Fruit fly (Drosophila melanogaster) whole organism, wandering third instar larva: ENCODE results near the gene tal-AA.

Source experiments
- Abd-B ChIP-seq: fragments of >200 bp; optimal IDR thresholded peaks from 2 replicates; lab custom pipeline; 2017; ENCODE audit warnings: missing biosample characterization, missing genetic modification characterization
- CG32264 ChIP-seq: fragments of 200-800 bp; sonication (Bioruptor generic); optimal IDR thresholded peaks from 2 replicates; lab custom pipeline; 2016; ENCODE audit warnings: missing biosample characterization, missing genetic modification characterization
- CG9705 ChIP-seq: fragments of 200-800 bp; sonication (Bioruptor generic); optimal IDR thresholded peaks from 2 replicates; lab custom pipeline; 2018; ENCODE audit warnings: missing biosample characterization, mild to moderate bottlenecking, missing genetic modification characterization
- CrebA ChIP-seq: fragments of 200-800 bp; sonication (Bioruptor generic); optimal IDR thresholded peaks from 2 replicates; lab custom pipeline; 2016; ENCODE audit warnings: missing biosample characterization, mild to moderate bottlenecking, missing genetic modification characterization, borderline replicate concordance
- Dfd ChIP-seq: fragments of >200 bp; optimal IDR thresholded peaks from 2 replicates; lab custom pipeline; 2017; ENCODE audit warnings: missing biosample characterization, missing genetic modification characterization
- Dif ChIP-seq: fragments of 200-275, 200-300 bp; sonication (Bioruptor generic); optimal IDR thresholded peaks from 2 replicates; lab custom pipeline; 2018; ENCODE audit warnings: missing biosample characterization, missing genetic modification characterization; ENCODE audit not compliant: partially characterized antibody
- HLH106 ChIP-seq: fragments of 200-800 bp; optimal IDR thresholded peaks from 3 replicates; lab custom pipeline; 2019; ENCODE audit warnings: missing biosample characterization, mild to moderate bottlenecking, missing genetic modification characterization, moderate library complexity
- Hnf4 ChIP-seq: fragments of 200-800 bp; sonication (Bioruptor generic); optimal IDR thresholded peaks from 2 replicates; lab custom pipeline; 2016; ENCODE audit warnings: missing biosample characterization, mild to moderate bottlenecking, missing genetic modification characterization
- Hr83 ChIP-seq: fragments of 200-300 bp; sonication (Bioruptor generic); optimal IDR thresholded peaks from 2 replicates; lab custom pipeline; 2016; ENCODE audit warnings: missing biosample characterization, mild to moderate bottlenecking, missing genetic modification characterization, moderate library complexity; ENCODE audit not compliant: poor library complexity, severe bottlenecking
- Jra ChIP-seq: sonication (Bioruptor generic); optimal IDR thresholded peaks from 2 replicates; lab custom pipeline; 2016; ENCODE audit warnings: missing biosample characterization, missing genetic modification characterization
- Mio ChIP-seq: sonication (Bioruptor generic); optimal IDR thresholded peaks from 2 replicates; lab custom pipeline; 2016; ENCODE audit warnings: missing biosample characterization, missing genetic modification characterization
- Myc ChIP-seq: fragments of >200 bp; optimal IDR thresholded peaks from 2 replicates; lab custom pipeline; 2017
- OdsH ChIP-seq: fragments of 200-800 bp; sonication (Bioruptor generic); optimal IDR thresholded peaks from 2 replicates; lab custom pipeline; 2016; ENCODE audit warnings: missing biosample characterization, mild to moderate bottlenecking, missing genetic modification characterization
- Rel ChIP-seq, 2 experiments: fragments of 200-800 bp; sonication (Bioruptor generic) in 1 of 2; optimal IDR thresholded peaks; 2 replicates in 1 of 2; 3 replicates in 1 of 2; lab custom pipeline; 2016 to 2019; ENCODE audit warnings: mild to moderate bottlenecking in 2 of 2, missing biosample characterization in 2 of 2, missing genetic modification characterization in 2 of 2, moderate library complexity in 1 of 2
- Sp1 ChIP-seq: fragments of 200-800 bp; sonication (Bioruptor generic); optimal IDR thresholded peaks from 3 replicates; lab custom pipeline; 2019; ENCODE audit warnings: missing biosample characterization, mild to moderate bottlenecking, missing genetic modification characterization, moderate library complexity
- Vsx2 ChIP-seq: fragments of 200-300, 225-300 bp; sonication (Bioruptor generic); optimal IDR thresholded peaks from 2 replicates; lab custom pipeline; 2018; ENCODE audit warnings: missing biosample characterization, missing genetic modification characterization; ENCODE audit not compliant: partially characterized antibody
- br ChIP-seq: fragments of 200-800 bp; sonication (Bioruptor generic); optimal IDR thresholded peaks from 2 replicates; lab custom pipeline; 2016; ENCODE audit warnings: missing biosample characterization, missing genetic modification characterization
- brk ChIP-seq: fragments of 200-800 bp; sonication (Bioruptor generic); optimal IDR thresholded peaks from 2 replicates; lab custom pipeline; 2016; ENCODE audit warnings: missing biosample characterization, mild to moderate bottlenecking, missing genetic modification characterization
- dl ChIP-seq, 2 experiments: fragments of 175-275, 200-275 bp in 1 of 2; fragments of 200-275 bp in 1 of 2; sonication (Bioruptor generic); optimal IDR thresholded peaks; lab custom pipeline; 2018; ENCODE audit warnings: mild to moderate bottlenecking in 2 of 2, missing biosample characterization in 2 of 2, missing genetic modification characterization in 2 of 2, moderate library complexity in 2 of 2; ENCODE audit not compliant: partially characterized antibody in 2 of 2, insufficient read depth in 1 of 2
- dmrt93B ChIP-seq: fragments of 200-800 bp; sonication (Bioruptor generic); optimal IDR thresholded peaks from 2 replicates; lab custom pipeline; 2018; ENCODE audit warnings: missing biosample characterization, mild to moderate bottlenecking, missing genetic modification characterization
- dsf ChIP-seq: sonication (Bioruptor generic); optimal IDR thresholded peaks from 2 replicates; lab custom pipeline; 2016; ENCODE audit warnings: missing biosample characterization, missing genetic modification characterization, borderline replicate concordance
- foxo ChIP-seq, 2 experiments: fragments of 200-800 bp; sonication (Bioruptor generic); optimal IDR thresholded peaks; 2 replicates in 1 of 2; 3 replicates in 1 of 2; lab custom pipeline; 2016 to 2017; ENCODE audit warnings: missing biosample characterization in 2 of 2, missing genetic modification characterization in 2 of 2
- fru ChIP-seq: fragments of 200-800 bp; sonication (Bioruptor generic); optimal IDR thresholded peaks from 3 replicates; lab custom pipeline; 2016; ENCODE audit warnings: missing biosample characterization, mild to moderate bottlenecking, missing genetic modification characterization
- h ChIP-seq: fragments of 200-800 bp; sonication (Bioruptor generic); optimal IDR thresholded peaks from 3 replicates; lab custom pipeline; 2016; ENCODE audit warnings: missing biosample characterization, mild to moderate bottlenecking, missing genetic modification characterization
- jim ChIP-seq: fragments of 175-275, 200-325 bp; sonication (Bioruptor generic); optimal IDR thresholded peaks from 2 replicates; lab custom pipeline; 2016; ENCODE audit warnings: missing biosample characterization, mild to moderate bottlenecking, missing genetic modification characterization
- lola ChIP-seq: fragments of >200 bp; optimal IDR thresholded peaks from 2 replicates; lab custom pipeline; 2017; ENCODE audit warnings: missing biosample characterization, missing genetic modification characterization
- pan ChIP-seq: fragments of >200 bp; optimal IDR thresholded peaks from 2 replicates; lab custom pipeline; 2017
- rgr ChIP-seq: fragments of 200-800 bp; sonication (Bioruptor generic); optimal IDR thresholded peaks from 3 replicates; lab custom pipeline; 2016; ENCODE audit warnings: missing biosample characterization, mild to moderate bottlenecking, missing genetic modification characterization
- tai ChIP-seq: sonication (Bioruptor generic); optimal IDR thresholded peaks from 2 replicates; lab custom pipeline; 2016; ENCODE audit warnings: missing biosample characterization, missing genetic modification characterization
- usp ChIP-seq: fragments of >200 bp; optimal IDR thresholded peaks from 2 replicates; lab custom pipeline; 2017; ENCODE audit warnings: missing biosample characterization, missing genetic modification characterization

Gene tal-AA

dm6 chr3R:13832950-13833349 is 20.0 kb downstream of the tal-AA start:
- TF ChIP-seq Dif (GFP tag; lab: Kevin White, UChicago) = no peak
- TF ChIP-seq CrebA (GFP tag; lab: Kevin White, UChicago) = no peak
- TF ChIP-seq Sp1 = no peak
- TF ChIP-seq OdsH = no peak
- TF ChIP-seq Myc (lab: Kevin White, UChicago) = no peak
- TF ChIP-seq rgr (GFP tag; lab: Kevin White, UChicago) = no peak
- no peak for TF ChIP-seq Dfd
- TF ChIP-seq CG9705 (GFP tag; lab: Kevin White, UChicago) = no peak
- TF ChIP-seq Mio (GFP tag; lab: Kevin White, UChicago) = no peak
- no peak for TF ChIP-seq Hr83 (GFP tag; lab: Kevin White, UChicago)
- TF ChIP-seq usp (GFP tag; lab: Kevin White, UChicago) = no peak

dm6 chr3R:13833515-13833914 is 20.6 kb downstream of the tal-AA start:
- TF ChIP-seq dmrt93B (no peak), Myc (lab: Kevin White, UChicago) (peak; percentile 71), Dif (GFP tag; lab: Kevin White, UChicago) (no peak), CG32264 (no peak), h (no peak)

dm6 chr3R:13834551-13834950 is 21.6 kb downstream of the tal-AA start:
- no peak for TF ChIP-seq Dif (GFP tag; lab: Kevin White, UChicago)
- no peak for TF ChIP-seq tai
- no peak for TF ChIP-seq Jra
- no peak for TF ChIP-seq Hr83 (GFP tag; lab: Kevin White, UChicago)
- no peak for TF ChIP-seq OdsH
- TF ChIP-seq Myc (lab: Kevin White, UChicago) = no peak
- TF ChIP-seq Abd-B (GFP tag; lab: Kevin White, UChicago) = no peak
- TF ChIP-seq Hnf4 = no peak
- TF ChIP-seq dmrt93B = no peak
- TF ChIP-seq rgr (GFP tag; lab: Kevin White, UChicago) = no peak
- no peak for TF ChIP-seq dsf (GFP tag; lab: Kevin White, UChicago)
- no peak for TF ChIP-seq fru (GFP tag; lab: Kevin White, UChicago)
- TF ChIP-seq, all 38 proteins: peak for 0

dm6 chr3R:13837807-13838206 is 24.9 kb downstream of the tal-AA start, which contains the start of gene Nsf2:
TSS of gene Nsf2 (minus strand) at chr3R:13837991.
- TF ChIP-seq Dfd (no peak), dmrt93B (no peak), Hr83 (GFP tag; lab: Kevin White, UChicago) (no peak), Vsx2 (GFP tag; lab: Kevin White, UChicago) (peak; percentile 66), Dif (GFP tag; lab: Kevin White, UChicago) (peak; percentile 93), brk (GFP tag; lab: Kevin White, UChicago) (no peak), fru (GFP tag; lab: Kevin White, UChicago) (no peak), tai (no peak), usp (GFP tag; lab: Kevin White, UChicago) (no peak), lola (GFP tag; lab: Kevin White, UChicago) (no peak), Rel (GFP tag; optimal IDR thresholded peaks at IDR 0.05; lab: Kevin White, UChicago) (no peak), Rel (tag; optimal IDR thresholded peaks at IDR 0.05; lab: Kevin White, UChicago) (peak; percentile 48), br (GFP tag; lab: Kevin White, UChicago) (no peak), HLH106 (peak; percentile 14), pan (lab: Kevin White, UChicago) (no peak), Hnf4 (no peak), foxo (GFP tag; optimal IDR thresholded peaks at IDR 0.05; lab: Kevin White, UChicago) (no peak), Myc (lab: Kevin White, UChicago) (no peak), Sp1 (no peak), CrebA (GFP tag; lab: Kevin White, UChicago) (no peak), dl (GFP tag; optimal IDR thresholded peaks at IDR 0.05; lab: Kevin White, UChicago; ENCODE audit: insufficient read depth in 1 of 2, partially characterized antibody in 2 of 2) (peak; percentile 2 to 54), Jra (no peak), h (no peak), Mio (GFP tag; lab: Kevin White, UChicago) (no peak), CG32264 (no peak), rgr (GFP tag; lab: Kevin White, UChicago) (peak; percentile 4), jim (GFP tag; lab: Kevin White, UChicago) (no peak)
